Worm (Caenorhabditis elegans) whole organism, early embryonic: ENCODE data around the gene rps-22.

Source experiments
- F13C5.2 ChIP-seq: sonication (generic microtip); optimal IDR thresholded peaks from 2 replicates; lab custom pipeline; 2017; ENCODE audit warnings: mild to moderate bottlenecking, missing genetic modification characterization, inconsistent platforms, missing compliant biosample characterization
- ama-1 ChIP-seq: fragments of 150-350 bp; optimal IDR thresholded peaks from 2 replicates; lab custom pipeline; 2014
- ceh-13 ChIP-seq: fragments of 200-800 bp; sonication (Bioruptor generic); optimal IDR thresholded peaks from 2 replicates; lab custom pipeline; 2018; ENCODE audit warnings: mild to moderate bottlenecking, missing genetic modification characterization, missing compliant biosample characterization
- hnd-1 ChIP-seq: sonication (generic microtip); optimal IDR thresholded peaks from 2 replicates; lab custom pipeline; 2016; ENCODE audit warnings: missing genetic modification characterization, missing compliant biosample characterization
- scrt-1 ChIP-seq: fragments of 200-800 bp; sonication (Bioruptor generic); IDR thresholded peaks from 2 replicates; pipeline ENCODE4 v1.3.6; 2022; ENCODE audit warnings: missing genetic modification characterization, missing compliant biosample characterization

- no peak for TF ChIP-seq scrt-1 (GFP tag; lab: Robert Waterston, UW)
- TF ChIP-seq F13C5.2 (tag; lab: Kevin White, UChicago) = no peak
- no peak for TF ChIP-seq hnd-1 (tag; lab: Kevin White, UChicago)
- no peak for TF ChIP-seq ceh-13 (GFP tag; lab: Kevin White, UChicago)
- TF ChIP-seq ama-1 = no peak
These were observed 39.6 kb downstream of the rps-22 start for ce11 chrIII:1989940-1990339.
